Fruit fly (Drosophila melanogaster) whole organism: Measurements from ENCODE around the gene wts.

Source experiments
- CG8478 ChIP-seq: fragments of >200 bp; optimal IDR thresholded peaks from 2 replicates; lab custom pipeline; 2018; ENCODE audit warnings: inconsistent platforms
- Dll ChIP-seq: fragments of >200 bp; optimal IDR thresholded peaks from 2 replicates; lab custom pipeline; 2017
- EcR ChIP-seq, 2 experiments: fragments of >200 bp; optimal IDR thresholded peaks; 2 replicates each; lab custom pipeline; 2017; ENCODE audit warnings: missing biosample characterization in 2 of 2, missing genetic modification characterization in 2 of 2, missing genetic modification reagents in 2 of 2
- pan ChIP-seq: fragments of >200 bp; optimal IDR thresholded peaks from 2 replicates; lab custom pipeline; 2017
- psq ChIP-seq: fragments of >200 bp; optimal IDR thresholded peaks from 2 replicates; lab custom pipeline; 2017
- usp ChIP-seq: fragments of >200 bp; optimal IDR thresholded peaks from 2 replicates; lab custom pipeline; 2017; ENCODE audit warnings: missing biosample characterization, missing genetic modification characterization, mixed read lengths

Gene wts

DNA sequence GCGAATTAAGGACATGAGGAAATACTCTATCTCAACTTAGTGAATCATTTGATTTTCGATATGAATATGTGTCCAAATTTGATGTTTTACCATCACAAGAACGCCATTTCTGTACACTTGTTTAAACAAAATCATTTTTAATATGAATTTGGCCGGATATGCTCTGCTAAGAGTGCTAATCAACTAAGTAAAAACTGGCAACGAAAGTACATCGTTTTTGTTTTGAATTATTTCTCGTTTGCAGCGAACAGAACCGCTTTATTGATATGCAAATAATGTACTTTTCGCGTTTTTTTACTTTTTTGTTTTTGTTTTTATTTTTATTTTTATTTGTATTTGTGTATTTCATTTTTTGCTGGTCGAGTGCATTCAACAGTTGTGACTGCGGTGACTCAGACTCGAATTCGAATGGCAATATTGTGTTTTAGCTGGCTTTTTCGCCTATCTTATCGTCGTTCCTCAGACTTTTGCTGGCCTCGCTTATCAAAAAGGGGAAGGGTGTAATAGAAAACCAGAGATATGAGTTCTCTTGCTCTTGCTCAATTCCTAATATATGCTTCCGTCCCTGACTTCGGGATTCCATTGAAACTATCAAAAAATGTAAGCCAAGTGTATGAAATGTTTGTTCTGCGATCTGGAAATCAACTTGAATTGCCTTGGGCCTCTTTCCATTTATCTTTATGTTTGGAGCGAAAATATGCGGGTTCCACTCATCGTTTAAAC, 5.0 kb upstream of the wts start:
- TF ChIP-seq usp (no peak), Dll (lab: Kevin White, UChicago) (no peak), pan (lab: Kevin White, UChicago) (no peak), EcR (GFP tag; optimal IDR thresholded peaks at IDR 0.05; lab: Kevin White, UChicago) (no peak), psq (no peak), CG8478 (lab: Kevin White, UChicago) (no peak)

DNA sequence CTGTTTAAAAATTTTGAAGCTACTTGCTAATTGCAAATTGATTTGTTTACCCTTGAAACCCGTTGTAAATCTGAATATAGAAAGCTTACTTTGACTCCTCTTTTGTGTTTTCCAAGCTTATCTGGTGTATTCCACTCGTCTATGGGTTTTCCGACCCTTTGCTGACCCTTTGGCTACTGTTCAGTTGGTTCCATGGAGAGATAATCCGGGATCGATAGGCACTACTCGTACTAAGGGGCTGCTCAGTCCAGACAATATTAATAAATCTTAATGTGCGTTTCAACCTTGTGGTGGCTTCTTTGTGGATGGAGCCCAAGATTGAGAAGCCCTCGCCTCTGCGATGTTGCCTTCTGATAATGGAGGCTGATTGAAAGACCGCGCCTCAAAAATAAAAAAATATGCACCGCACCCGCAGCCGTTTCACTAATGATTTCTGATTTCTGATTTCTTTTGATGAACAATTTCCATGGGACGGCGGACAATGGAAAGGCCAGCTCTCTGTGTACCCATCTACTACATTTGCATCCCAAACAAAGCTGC, 3.9 kb upstream of the wts start:
- TF ChIP-seq EcR (GFP tag; optimal IDR thresholded peaks at IDR 0.05; lab: Kevin White, UChicago): no peak
- TF ChIP-seq CG8478 (lab: Kevin White, UChicago): no peak
- TF ChIP-seq usp: no peak
- no peak for TF ChIP-seq psq
- no peak for TF ChIP-seq Dll (lab: Kevin White, UChicago)
- no peak for TF ChIP-seq pan (lab: Kevin White, UChicago)

DNA sequence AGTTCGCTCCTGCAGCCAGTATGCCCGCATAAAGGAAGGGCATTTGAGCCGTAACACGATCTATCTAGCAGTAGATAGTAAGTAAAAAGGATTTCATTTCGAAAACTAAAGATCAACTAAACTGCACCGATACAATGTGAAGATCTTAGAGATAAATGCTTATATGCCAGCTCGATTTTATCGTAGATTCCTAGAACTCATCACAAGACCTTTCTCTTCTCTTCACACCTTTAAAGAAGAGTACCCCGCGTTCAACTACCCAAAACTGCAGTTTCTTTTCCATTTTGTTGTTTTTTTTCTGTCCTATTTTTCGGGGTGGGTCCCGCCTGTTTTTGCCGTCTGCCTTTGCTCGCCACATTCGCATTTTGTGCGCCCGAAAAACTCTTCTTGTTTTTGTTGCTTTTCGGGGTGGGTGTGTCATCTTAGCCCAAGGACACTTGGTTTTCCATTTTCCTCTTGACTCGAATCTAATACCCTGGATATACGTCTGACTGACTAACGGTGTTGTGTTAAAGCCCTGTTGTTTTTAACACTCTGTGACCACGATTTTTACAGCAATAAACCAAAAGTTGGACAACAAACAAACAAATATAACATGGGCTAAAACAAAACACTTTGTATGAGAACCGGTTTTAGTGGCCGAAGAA, 3.0 kb upstream of the wts start:
- TF ChIP-seq CG8478 (lab: Kevin White, UChicago) (no peak), pan (lab: Kevin White, UChicago) (no peak), psq (no peak), usp (no peak), EcR (GFP tag; optimal IDR thresholded peaks at IDR 0.05; lab: Kevin White, UChicago) (no peak), Dll (lab: Kevin White, UChicago) (no peak)

DNA sequence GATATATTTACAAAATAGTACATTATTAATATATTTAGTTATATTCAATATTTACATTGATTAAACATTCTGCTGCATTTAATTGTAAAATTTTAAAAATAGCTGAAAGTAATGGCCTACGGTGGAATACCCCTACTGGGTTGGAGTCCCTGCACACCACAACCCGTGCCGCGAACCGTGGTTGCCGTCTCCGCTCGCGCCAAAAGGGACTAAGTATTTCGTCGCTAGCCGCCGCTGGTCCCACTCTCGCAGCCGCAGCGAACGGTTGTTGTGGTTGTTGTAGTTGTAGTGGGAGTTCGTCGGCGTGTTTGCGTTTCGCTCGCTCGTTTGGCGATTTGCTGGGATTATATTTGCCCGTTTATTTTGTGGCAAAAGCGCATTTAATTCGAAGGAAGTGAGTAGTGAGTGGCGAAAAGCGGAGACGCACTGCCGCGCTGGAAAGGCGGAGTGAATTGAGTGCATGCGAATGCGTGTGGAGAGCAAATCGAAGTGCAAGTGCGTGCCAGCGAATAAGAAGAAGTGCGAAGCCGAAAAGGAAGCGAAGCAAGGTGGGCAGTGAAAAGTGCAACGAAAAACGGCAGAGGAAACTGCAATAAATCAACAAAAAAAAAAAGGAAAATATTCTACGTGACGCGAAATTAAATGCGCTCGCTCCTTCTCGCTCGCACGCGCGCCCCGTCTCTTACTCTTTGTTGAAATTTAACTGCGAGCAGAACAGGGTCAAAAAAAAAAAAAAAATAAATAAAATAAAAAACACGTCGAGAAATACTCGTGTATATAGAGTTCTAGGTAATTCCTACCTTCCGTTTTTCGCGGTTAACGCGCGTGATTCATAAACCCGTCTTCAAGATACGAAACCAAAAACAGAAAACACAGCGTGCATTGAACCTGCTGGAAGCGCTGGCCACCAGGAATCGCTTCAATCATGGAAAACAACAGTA, 2.2 kb upstream of the wts start, which contains the start of gene cindr:
TSS of gene cindr (plus strand) at position 272 of the 941 bp plus-strand sequence.
- TF ChIP-seq pan (lab: Kevin White, UChicago) (no peak), EcR (GFP tag; optimal IDR thresholded peaks at IDR 0.05; lab: Kevin White, UChicago) (no peak), psq (no peak), Dll (lab: Kevin White, UChicago) (no peak), usp (no peak), CG8478 (lab: Kevin White, UChicago) (no peak)

DNA sequence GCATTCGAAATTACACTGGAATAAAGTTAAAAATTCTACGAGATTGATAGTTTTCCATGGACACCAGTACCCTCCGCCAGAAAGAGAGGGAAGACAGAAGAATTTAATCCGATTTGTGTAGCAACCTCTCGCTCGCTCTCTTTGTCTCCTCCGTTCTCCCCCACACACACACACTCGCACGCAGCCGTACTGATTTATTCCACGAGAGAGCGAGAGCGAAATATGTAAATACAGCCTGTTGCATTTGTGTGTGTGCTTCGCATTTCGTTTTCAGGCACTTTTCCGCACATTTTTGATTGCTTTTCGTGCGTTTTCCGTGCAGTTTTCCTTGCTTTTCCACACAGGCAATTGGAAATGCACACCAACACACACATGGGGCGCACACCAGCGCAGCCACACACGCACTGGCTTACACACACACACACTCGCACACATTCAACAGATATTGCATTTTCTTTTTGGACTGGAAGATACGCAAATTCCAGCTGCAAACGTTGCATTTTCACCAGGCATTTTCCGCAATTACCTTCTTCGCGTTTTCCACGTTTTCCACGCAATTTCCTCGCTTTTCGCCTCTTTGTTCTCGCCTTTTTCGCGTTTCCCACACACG, 552 bp downstream of the wts start:
- TF ChIP-seq EcR (GFP tag; optimal IDR thresholded peaks at IDR 0.05; lab: Kevin White, UChicago) (no peak), Dll (lab: Kevin White, UChicago) (peak; percentile 35), CG8478 (lab: Kevin White, UChicago) (peak; percentile 94)

DNA sequence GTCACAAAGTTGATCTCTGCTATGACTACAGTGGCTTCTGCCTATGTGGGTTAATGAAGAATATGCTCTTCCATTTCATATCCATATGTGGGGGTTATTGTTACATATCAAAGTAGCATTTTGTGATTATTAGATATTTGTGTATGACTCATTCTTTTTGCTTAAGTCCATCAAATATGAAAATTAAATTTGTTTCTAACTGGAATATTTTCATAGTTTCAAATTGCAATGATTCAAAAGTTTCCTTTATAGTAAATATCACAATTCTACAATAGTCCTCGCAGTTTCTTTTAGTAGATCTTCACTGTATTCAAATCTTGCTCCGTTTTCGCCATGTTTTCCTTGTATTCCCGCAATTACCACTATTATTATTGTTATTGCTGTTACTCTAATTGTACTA, 1.2 kb downstream of the wts start:
- TF ChIP-seq pan (lab: Kevin White, UChicago): no peak
- TF ChIP-seq EcR (GFP tag; optimal IDR thresholded peaks at IDR 0.05; lab: Kevin White, UChicago): no peak
- TF ChIP-seq usp: no peak
- TF ChIP-seq CG8478 (lab: Kevin White, UChicago): no peak
- no peak for TF ChIP-seq Dll (lab: Kevin White, UChicago)
- no peak for TF ChIP-seq psq

DNA sequence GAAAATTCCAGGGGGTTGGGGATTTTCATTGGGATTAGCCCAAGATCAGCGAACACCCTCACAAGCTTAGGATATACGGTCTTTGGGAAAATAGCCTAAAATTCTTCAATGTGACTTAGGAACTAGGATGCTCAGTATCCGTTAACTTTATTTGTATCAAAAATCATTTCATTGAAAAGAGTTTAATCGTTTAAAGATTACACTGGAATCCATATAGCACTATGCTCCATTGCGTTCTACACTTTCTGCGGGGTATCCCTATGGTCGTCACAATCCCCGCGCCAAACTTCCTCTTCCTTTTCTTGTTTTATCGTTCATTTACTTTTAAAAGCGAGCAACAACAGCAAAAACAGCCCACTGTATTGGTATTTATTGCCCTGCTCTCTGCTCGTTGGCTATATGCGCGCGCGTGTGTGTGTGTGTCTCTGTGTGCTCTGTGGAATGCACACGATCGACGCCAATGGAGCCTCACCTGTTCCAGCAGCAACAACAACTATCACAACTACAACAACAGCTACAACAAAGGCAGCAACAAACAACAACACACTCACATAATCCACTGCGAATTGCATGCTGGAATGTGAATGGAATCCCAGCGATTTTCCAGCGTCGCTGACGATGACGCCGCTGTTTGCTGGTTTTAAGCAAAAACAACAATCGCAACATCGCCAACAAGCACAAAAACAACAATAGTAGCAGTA, 2.5 kb downstream of the wts start:
- TF ChIP-seq psq (no peak), Dll (lab: Kevin White, UChicago) (no peak), pan (lab: Kevin White, UChicago) (peak; percentile 92), usp (no peak), CG8478 (lab: Kevin White, UChicago) (peak; percentile 37), EcR (GFP tag; optimal IDR thresholded peaks at IDR 0.05; lab: Kevin White, UChicago) (peak; percentile 3 to 37)

DNA sequence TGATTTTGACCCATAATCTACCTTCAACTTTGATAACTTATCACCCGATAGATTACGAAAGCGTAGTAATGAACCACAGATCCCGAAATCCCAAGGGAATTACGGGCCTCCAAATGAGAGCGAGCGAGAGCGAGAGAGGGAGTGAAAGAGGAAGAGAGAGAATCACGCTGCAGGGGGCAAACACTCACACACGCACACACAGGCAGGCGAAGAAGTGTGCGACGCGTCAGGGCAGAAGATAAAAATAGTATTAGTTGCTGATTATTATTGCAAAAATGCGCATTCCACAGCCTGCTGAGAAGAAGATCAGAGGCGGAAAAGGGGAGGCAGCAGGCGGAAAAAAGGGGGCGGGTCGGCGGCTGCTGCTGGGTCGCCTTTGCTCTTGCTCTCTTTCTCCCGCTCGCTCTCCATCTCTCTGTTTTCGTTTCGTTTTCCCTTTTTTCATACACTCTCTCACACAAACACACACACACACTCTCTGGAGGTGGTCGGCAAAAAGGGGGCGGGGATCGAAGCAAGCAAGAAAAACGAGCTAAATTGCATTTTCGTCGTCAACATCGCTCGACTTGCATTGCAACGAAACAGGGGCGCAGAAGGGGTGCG, 3.1 kb downstream of the wts start:
- TF ChIP-seq EcR (GFP tag; optimal IDR thresholded peaks at IDR 0.05; lab: Kevin White, UChicago) (no peak), Dll (lab: Kevin White, UChicago) (peak; percentile 85)

DNA sequence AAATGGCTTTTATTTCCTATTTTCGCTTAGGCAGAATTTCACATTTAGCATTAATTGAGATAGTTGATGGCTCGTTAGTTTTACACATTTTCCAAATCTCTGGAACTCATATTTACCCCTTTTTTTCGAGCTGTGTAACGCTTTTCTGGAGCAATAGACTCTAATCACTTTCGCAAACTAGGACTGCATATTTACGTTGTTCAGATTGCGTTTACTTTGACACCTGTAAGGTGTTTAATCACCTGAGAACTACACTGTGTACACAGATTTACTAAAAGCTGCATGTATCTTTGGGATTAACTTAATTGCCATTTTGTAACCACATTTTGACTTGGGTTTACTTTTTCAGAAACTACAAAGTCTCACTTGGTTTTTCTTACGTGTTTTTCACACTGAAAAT, 3.6 kb downstream of the wts start:
- TF ChIP-seq pan (lab: Kevin White, UChicago): no peak
- TF ChIP-seq EcR (GFP tag; optimal IDR thresholded peaks at IDR 0.05; lab: Kevin White, UChicago): no peak
- TF ChIP-seq CG8478 (lab: Kevin White, UChicago): no peak
- TF ChIP-seq usp: no peak
- no peak for TF ChIP-seq psq
- no peak for TF ChIP-seq Dll (lab: Kevin White, UChicago)

DNA sequence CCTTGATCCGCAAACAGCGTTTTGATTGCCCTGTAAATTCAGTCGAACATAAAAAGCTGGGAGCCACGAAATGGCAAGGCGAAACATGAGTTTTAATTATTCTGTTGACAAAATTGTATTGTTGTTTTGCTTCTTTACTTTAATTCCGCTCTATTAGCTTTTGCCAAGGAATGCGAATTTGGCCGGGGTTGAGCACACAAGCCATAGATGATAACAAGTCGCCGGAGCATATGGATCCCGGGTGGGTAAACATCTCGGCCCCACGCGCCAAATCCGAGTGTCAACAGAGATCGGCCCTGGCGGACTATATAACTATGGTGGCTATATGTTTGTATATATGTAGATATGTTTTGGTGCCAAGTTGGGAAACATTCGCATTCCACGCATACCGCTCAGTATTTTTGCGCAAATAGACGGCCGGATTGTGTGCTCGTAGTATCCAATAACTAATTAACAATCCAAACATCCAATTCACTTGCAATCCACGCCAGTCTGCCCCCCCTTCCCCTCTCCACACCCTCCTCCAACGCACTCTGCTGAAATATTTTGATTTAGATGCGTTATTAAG, 4.2 kb downstream of the wts start:
- TF ChIP-seq usp (no peak), EcR (GFP tag; optimal IDR thresholded peaks at IDR 0.05; lab: Kevin White, UChicago) (no peak), CG8478 (lab: Kevin White, UChicago) (no peak), Dll (lab: Kevin White, UChicago) (no peak), pan (lab: Kevin White, UChicago) (no peak), psq (no peak)
